Worm (Caenorhabditis elegans) whole organism, L2 larva: Measurements from ENCODE around the gene F09E5.16.

Experiments used
- C34F6.9 ChIP-seq: fragments of 150-350 bp; optimal IDR thresholded peaks from 2 replicates; lab custom pipeline; 2014; ENCODE audit warnings: missing biosample characterization, missing genetic modification characterization
- F13H6.1 ChIP-seq: sonication (generic microtip); optimal IDR thresholded peaks from 2 replicates; lab custom pipeline; 2016; ENCODE audit warnings: missing genetic modification characterization, missing compliant biosample characterization
- R02D3.7 ChIP-seq: fragments of 150-350 bp; optimal IDR thresholded peaks from 2 replicates; lab custom pipeline; 2014; ENCODE audit warnings: missing biosample characterization, missing genetic modification characterization
- Y55F3AM.14 ChIP-seq: fragments of 200-800 bp; sonication (Bioruptor generic); optimal IDR thresholded peaks from 2 replicates; lab custom pipeline; 2018; ENCODE audit warnings: mild to moderate bottlenecking, missing genetic modification characterization, missing compliant biosample characterization
- ZK546.5 ChIP-seq: sonication (generic microtip); optimal IDR thresholded peaks from 2 replicates; lab custom pipeline; 2017; ENCODE audit warnings: missing biosample characterization, missing genetic modification characterization
- alr-1 ChIP-seq: fragments of 150-350 bp; optimal IDR thresholded peaks from 2 replicates; lab custom pipeline; 2014; ENCODE audit warnings: missing biosample characterization, missing genetic modification characterization
- aly-2 ChIP-seq: fragments of 150-350 bp; optimal IDR thresholded peaks from 2 replicates; lab custom pipeline; 2014; ENCODE audit warnings: missing biosample characterization, missing genetic modification characterization
- ama-1 ChIP-seq: fragments of 150-350 bp; optimal IDR thresholded peaks from 2 replicates; lab custom pipeline; 2018; ENCODE audit warnings: inconsistent platforms
- blmp-1 ChIP-seq: sonication (generic microtip); optimal IDR thresholded peaks from 2 replicates; lab custom pipeline; 2017; ENCODE audit warnings: missing genetic modification characterization, mild to moderate bottlenecking, missing compliant biosample characterization, antibody characterized with exemption, moderate library complexity; ENCODE audit not compliant: insufficient read depth
- ceh-16 ChIP-seq: fragments of 150-350 bp; optimal IDR thresholded peaks from 2 replicates; lab custom pipeline; 2014; ENCODE audit warnings: missing biosample characterization, missing genetic modification characterization
- ceh-82 ChIP-seq: fragments of 150-350 bp; optimal IDR thresholded peaks from 2 replicates; lab custom pipeline; 2014; ENCODE audit warnings: missing biosample characterization, missing genetic modification characterization
- crh-2 ChIP-seq: sonication (generic microtip); optimal IDR thresholded peaks from 2 replicates; lab custom pipeline; 2017; ENCODE audit warnings: missing biosample characterization, missing genetic modification characterization
- dmd-4 ChIP-seq: sonication (generic microtip); optimal IDR thresholded peaks from 2 replicates; lab custom pipeline; 2017; ENCODE audit warnings: missing biosample characterization, missing genetic modification characterization
- egl-27 ChIP-seq: sonication (generic microtip); optimal IDR thresholded peaks from 3 replicates; lab custom pipeline; 2017; ENCODE audit warnings: missing biosample characterization, missing genetic modification reagents, missing genetic modification characterization
- elt-1 ChIP-seq: fragments of 150-350 bp; optimal IDR thresholded peaks from 2 replicates; lab custom pipeline; 2014; ENCODE audit warnings: missing biosample characterization, missing genetic modification characterization
- elt-3 ChIP-seq: sonication (generic microtip); optimal IDR thresholded peaks from 2 replicates; lab custom pipeline; 2017; ENCODE audit warnings: missing biosample characterization, missing genetic modification characterization
- fos-1 ChIP-seq: fragments of 150-350 bp; optimal IDR thresholded peaks from 2 replicates; lab custom pipeline; 2014; ENCODE audit warnings: missing biosample characterization, missing genetic modification characterization
- gmeb-1 ChIP-seq: fragments of 150-350 bp; optimal IDR thresholded peaks from 2 replicates; lab custom pipeline; 2014; ENCODE audit warnings: missing biosample characterization, missing genetic modification characterization
- lin-11 ChIP-seq: fragments of 150-350 bp; sonication (generic microtip); optimal IDR thresholded peaks from 2 replicates; lab custom pipeline; 2014; ENCODE audit warnings: missing biosample characterization, missing genetic modification characterization, inconsistent platforms, mixed read lengths
- lin-13 ChIP-seq: fragments of 150-350 bp; optimal IDR thresholded peaks from 2 replicates; lab custom pipeline; 2014; ENCODE audit warnings: missing biosample characterization, missing genetic modification reagents, missing genetic modification characterization
- lin-39 ChIP-seq: fragments of 150-350 bp; optimal IDR thresholded peaks from 2 replicates; lab custom pipeline; 2014; ENCODE audit warnings: missing biosample characterization, missing genetic modification reagents, missing genetic modification characterization
- lsy-2 ChIP-seq, 2 experiments: fragments of 150-350 bp in 1 of 2; sonication (generic microtip) in 1 of 2; optimal IDR thresholded peaks; 2 replicates each; lab custom pipeline; 2014 to 2017; ENCODE audit warnings: missing biosample characterization in 2 of 2, missing genetic modification characterization in 2 of 2
- mab-5 ChIP-seq: fragments of 150-350 bp; optimal IDR thresholded peaks from 2 replicates; lab custom pipeline; 2014; ENCODE audit warnings: missing biosample characterization, missing genetic modification characterization
- mbf-1 ChIP-seq: sonication (generic microtip); optimal IDR thresholded peaks from 2 replicates; lab custom pipeline; 2017; ENCODE audit warnings: missing biosample characterization, missing genetic modification characterization
- mdl-1 ChIP-seq, 2 experiments: fragments of 150-350 bp in 1 of 2; sonication (generic microtip) in 1 of 2; optimal IDR thresholded peaks; 2 replicates each; lab custom pipeline; 2017; ENCODE audit warnings: missing biosample characterization in 2 of 2, missing genetic modification characterization in 2 of 2
- nhr-10 ChIP-seq: sonication (generic microtip); optimal IDR thresholded peaks from 2 replicates; lab custom pipeline; 2017; ENCODE audit warnings: missing biosample characterization, missing genetic modification characterization
- nhr-11 ChIP-seq: fragments of 150-350 bp; optimal IDR thresholded peaks from 2 replicates; lab custom pipeline; 2014; ENCODE audit warnings: missing biosample characterization, missing genetic modification characterization
- nhr-12 ChIP-seq: fragments of 150-350 bp; optimal IDR thresholded peaks from 2 replicates; lab custom pipeline; 2014; ENCODE audit warnings: missing biosample characterization, missing genetic modification characterization
- nhr-129 ChIP-seq: fragments of 150-350 bp; optimal IDR thresholded peaks from 2 replicates; lab custom pipeline; 2014; ENCODE audit warnings: missing biosample characterization, missing genetic modification characterization
- nhr-21 ChIP-seq: fragments of 150-350 bp; optimal IDR thresholded peaks from 2 replicates; lab custom pipeline; 2014; ENCODE audit warnings: missing biosample characterization, missing genetic modification characterization
- nhr-23 ChIP-seq: fragments of 150-350 bp; optimal IDR thresholded peaks from 2 replicates; lab custom pipeline; 2014; ENCODE audit warnings: missing biosample characterization, missing genetic modification reagents, missing genetic modification characterization
- nhr-237 ChIP-seq: fragments of 150-350 bp; optimal IDR thresholded peaks from 2 replicates; lab custom pipeline; 2014; ENCODE audit warnings: missing biosample characterization, missing genetic modification characterization
- nhr-25 ChIP-seq: fragments of 150-350 bp; sonication (generic microtip); optimal IDR thresholded peaks from 3 replicates; lab custom pipeline; 2014; ENCODE audit warnings: missing biosample characterization, missing genetic modification characterization
- nhr-6 ChIP-seq: fragments of 150-350 bp; optimal IDR thresholded peaks from 2 replicates; lab custom pipeline; 2014; ENCODE audit warnings: missing biosample characterization, missing genetic modification characterization
- nhr-77 ChIP-seq: fragments of 150-350 bp; optimal IDR thresholded peaks from 2 replicates; lab custom pipeline; 2014; ENCODE audit warnings: missing biosample characterization, missing genetic modification characterization
- peb-1 ChIP-seq: fragments of 150-350 bp; optimal IDR thresholded peaks from 2 replicates; lab custom pipeline; 2014; ENCODE audit warnings: missing biosample characterization, missing genetic modification characterization
- sem-4 ChIP-seq: fragments of 150-350 bp; optimal IDR thresholded peaks from 2 replicates; lab custom pipeline; 2014; ENCODE audit warnings: missing biosample characterization, missing genetic modification reagents, missing genetic modification characterization
- skn-1 ChIP-seq: sonication (generic microtip); optimal IDR thresholded peaks from 2 replicates; lab custom pipeline; 2017; ENCODE audit warnings: missing biosample characterization, missing genetic modification characterization
- sma-3 ChIP-seq: sonication (generic microtip); optimal IDR thresholded peaks from 2 replicates; lab custom pipeline; 2016; ENCODE audit warnings: missing genetic modification reagents, missing genetic modification characterization, missing compliant biosample characterization
- sma-9 ChIP-seq, 2 experiments: fragments of 150-350 bp in 1 of 2; sonication (generic microtip) in 1 of 2; optimal IDR thresholded peaks; 2 replicates each; lab custom pipeline; 2014 to 2016; ENCODE audit warnings: missing genetic modification characterization in 2 of 2, mild to moderate bottlenecking in 1 of 2, missing biosample characterization in 1 of 2, missing compliant biosample characterization in 1 of 2, missing genetic modification reagents in 1 of 2, moderate library complexity in 1 of 2
- snpc-4 ChIP-seq: fragments of 150-350 bp; optimal IDR thresholded peaks from 2 replicates; lab custom pipeline; 2014; ENCODE audit warnings: missing biosample characterization, missing genetic modification characterization
- unc-39 ChIP-seq: fragments of 150-350 bp; optimal IDR thresholded peaks from 2 replicates; lab custom pipeline; 2014; ENCODE audit warnings: missing biosample characterization, missing genetic modification characterization
- unc-55 ChIP-seq: fragments of 150-350 bp; sonication (generic microtip); optimal IDR thresholded peaks from 3 replicates; lab custom pipeline; 2014; ENCODE audit warnings: missing biosample characterization, missing genetic modification reagents, missing genetic modification characterization
- unc-62 ChIP-seq: fragments of 150-350 bp; optimal IDR thresholded peaks from 2 replicates; lab custom pipeline; 2014; ENCODE audit warnings: missing biosample characterization, missing genetic modification reagents, missing genetic modification characterization
- zag-1 ChIP-seq: fragments of 150-350 bp; optimal IDR thresholded peaks from 2 replicates; lab custom pipeline; 2014; ENCODE audit warnings: missing biosample characterization, missing genetic modification characterization
- ztf-1 ChIP-seq: fragments of 200-800 bp; sonication (Bioruptor generic); conservative IDR thresholded peaks from 2 replicates; pipeline ENCODE4 v1.3.6; 2022; ENCODE audit warnings: missing genetic modification characterization, missing compliant biosample characterization
- ztf-11 ChIP-seq: sonication (generic microtip); optimal IDR thresholded peaks from 2 replicates; lab custom pipeline; 2017; ENCODE audit warnings: missing biosample characterization, missing genetic modification characterization
- ztf-4 ChIP-seq: fragments of 150-350 bp; optimal IDR thresholded peaks from 2 replicates; lab custom pipeline; 2014; ENCODE audit warnings: missing biosample characterization, missing genetic modification characterization

F09E5.16 gene

ce11 chrII:5330206-5330686 is 35.3 kb downstream of the F09E5.16 start:
- TF ChIP-seq ztf-11 (no peak), R02D3.7 (no peak), nhr-129 (tag; lab: Kevin White, UChicago) (peak; percentile 90), blmp-1 (tag; lab: Kevin White, UChicago) (peak; percentile 69), snpc-4 (peak; percentile 4), nhr-77 (tag; lab: Kevin White, UChicago) (peak; percentile 44), sem-4 (tag; lab: Kevin White, UChicago) (peak; percentile 83), zag-1 (no peak), C34F6.9 (tag; lab: Kevin White, UChicago) (peak; percentile 85), peb-1 (tag; lab: Kevin White, UChicago) (no peak), nhr-21 (tag; lab: Kevin White, UChicago) (peak; percentile 92), nhr-11 (tag; lab: Kevin White, UChicago) (no peak), Y55F3AM.14 (GFP tag; lab: Kevin White, UChicago) (peak; percentile 77), unc-55 (peak; percentile 84), lin-13 (GFP tag; lab: Kevin White, UChicago) (peak; percentile 67), elt-1 (tag; lab: Kevin White, UChicago) (peak; percentile 30), ama-1 (lab: Kevin White, UChicago) (peak; percentile 48), elt-3 (tag; lab: Kevin White, UChicago) (no peak), nhr-23 (tag; lab: Kevin White, UChicago) (no peak), mbf-1 (tag; lab: Kevin White, UChicago) (no peak), fos-1 (tag; lab: Kevin White, UChicago) (peak; percentile 94), ceh-16 (tag; lab: Kevin White, UChicago) (peak; percentile 34), ztf-4 (peak; percentile 79), lin-11 (tag; lab: Kevin White, UChicago) (no peak), F13H6.1 (tag; lab: Kevin White, UChicago) (peak; percentile 92), sma-9 (GFP tag; optimal IDR thresholded peaks at IDR 0.05; lab: Kevin White, UChicago) (peak; percentile 98), sma-9 (tag; optimal IDR thresholded peaks at IDR 0.05; lab: Kevin White, UChicago) (peak; percentile 82), egl-27 (peak; percentile 89), gmeb-1 (tag; lab: Kevin White, UChicago) (peak; percentile 67), aly-2 (tag; lab: Kevin White, UChicago) (no peak), lsy-2 (tag; optimal IDR thresholded peaks at IDR 0.05; lab: Kevin White, UChicago) (peak; percentile 12 to 87), alr-1 (tag; lab: Kevin White, UChicago) (no peak), mdl-1 (tag; optimal IDR thresholded peaks at IDR 0.05; lab: Kevin White, UChicago) (peak; percentile 64 to 71), mab-5 (tag; lab: Kevin White, UChicago) (peak; percentile 39), nhr-10 (tag; lab: Kevin White, UChicago) (no peak), nhr-6 (peak; percentile 94), nhr-12 (tag; lab: Kevin White, UChicago) (no peak), lin-39 (tag; lab: Kevin White, UChicago) (no peak), unc-62 (GFP tag; lab: Kevin White, UChicago) (peak; percentile 85), unc-39 (tag; lab: Kevin White, UChicago) (no peak), nhr-25 (tag; lab: Kevin White, UChicago) (peak; percentile 93), crh-2 (tag; lab: Kevin White, UChicago) (peak; percentile 87), nhr-237 (tag; lab: Kevin White, UChicago) (no peak), dmd-4 (tag; lab: Kevin White, UChicago) (no peak), sma-3 (GFP tag; lab: Kevin White, UChicago) (peak; percentile 95), ztf-1 (GFP tag; lab: Robert Waterston, UW) (no peak), ceh-82 (no peak), skn-1 (tag; lab: Kevin White, UChicago) (no peak), ZK546.5 (no peak)
- TF ChIP-seq, all 48 proteins: peak for 27
